Fruit fly (Drosophila melanogaster) whole organism, embryonic: ENCODE data around the gene Best2.

ENCODE experiments used
- Ada2b ChIP-seq: fragments of 200-800 bp; sonication (Bioruptor generic); IDR thresholded peaks from 2 replicates; pipeline ENCODE4 v1.3.6; 2022; ENCODE audit warnings: missing biosample characterization, missing genetic modification characterization
- Aef1 ChIP-seq: fragments of 200-800 bp; sonication (Bioruptor generic); IDR thresholded peaks from 3 replicates; pipeline ENCODE4 v1.3.6; 2022; ENCODE audit warnings: missing biosample characterization, missing genetic modification characterization
- Asciz ChIP-seq: fragments of 200-800 bp; sonication (Bioruptor generic); optimal IDR thresholded peaks from 2 replicates; lab custom pipeline; 2017; ENCODE audit warnings: missing biosample characterization, mild to moderate bottlenecking, missing genetic modification characterization, missing genetic modification reagents
- C15 ChIP-seq: fragments of 200-800 bp; sonication (Bioruptor generic); IDR thresholded peaks from 3 replicates; pipeline ENCODE4 v1.3.6; 2022; ENCODE audit warnings: missing biosample characterization, missing genetic modification characterization
- CG10462 ChIP-seq: fragments of 200-800 bp; sonication (Bioruptor generic); optimal IDR thresholded peaks from 2 replicates; lab custom pipeline; 2016; ENCODE audit warnings: missing biosample characterization, missing genetic modification characterization
- CG10543 ChIP-seq: fragments of 200-800 bp; sonication (Bioruptor generic); optimal IDR thresholded peaks from 3 replicates; lab custom pipeline; 2017; ENCODE audit warnings: missing biosample characterization, mild to moderate bottlenecking, missing genetic modification characterization, moderate library complexity
- CG10959 ChIP-seq: fragments of 200-800 bp; sonication (Bioruptor generic); IDR thresholded peaks from 2 replicates; pipeline ENCODE4 v1.3.6; 2022; ENCODE audit warnings: missing biosample characterization, missing genetic modification characterization
- CG11398 ChIP-seq: fragments of 200-800 bp; sonication (Bioruptor generic); optimal IDR thresholded peaks from 2 replicates; lab custom pipeline; 2016; ENCODE audit warnings: missing biosample characterization, missing genetic modification characterization
- CG11723 ChIP-seq: fragments of 200-800 bp; sonication (Bioruptor generic); optimal IDR thresholded peaks from 2 replicates; lab custom pipeline; 2017; ENCODE audit warnings: missing biosample characterization, mild to moderate bottlenecking, missing genetic modification characterization
- CG14014 ChIP-seq: fragments of 200-800 bp; sonication (Bioruptor generic); IDR thresholded peaks from 2 replicates; pipeline ENCODE4 v1.3.6; 2022; ENCODE audit warnings: missing biosample characterization, missing genetic modification characterization
- CG16813 ChIP-seq: fragments of 200-800 bp; sonication (Bioruptor generic); IDR thresholded peaks from 3 replicates; pipeline ENCODE4 v1.3.6; 2022; ENCODE audit warnings: missing biosample characterization, missing genetic modification characterization; ENCODE audit not compliant: partially characterized antibody
- CG17328 ChIP-seq: fragments of 200-800 bp; sonication (Bioruptor generic); IDR thresholded peaks from 2 replicates; pipeline ENCODE4 v1.3.6; 2022; ENCODE audit warnings: missing biosample characterization, missing genetic modification characterization
- CG18599 ChIP-seq: fragments of 200-800 bp; sonication (Bioruptor generic); optimal IDR thresholded peaks from 3 replicates; lab custom pipeline; 2017; ENCODE audit warnings: missing biosample characterization, missing genetic modification characterization, mild to moderate bottlenecking, moderate library complexity, missing genetic modification reagents
- CG2116 ChIP-seq: fragments of 200-800 bp; sonication (Bioruptor generic); optimal IDR thresholded peaks from 3 replicates; lab custom pipeline; 2018; ENCODE audit warnings: missing biosample characterization, mild to moderate bottlenecking, missing genetic modification characterization
- CG2120 ChIP-seq: fragments of 200-800 bp; sonication (Bioruptor generic); optimal IDR thresholded peaks from 3 replicates; lab custom pipeline; 2016; ENCODE audit warnings: missing biosample characterization, missing genetic modification characterization
- CG2129 ChIP-seq: fragments of 200-800 bp; sonication (Bioruptor generic); IDR thresholded peaks from 2 replicates; pipeline ENCODE4 v1.3.6; 2022; ENCODE audit warnings: missing biosample characterization, missing genetic modification characterization; ENCODE audit not compliant: partially characterized antibody
- CG2678 ChIP-seq: fragments of 200-800 bp; sonication (Bioruptor generic); optimal IDR thresholded peaks from 3 replicates; lab custom pipeline; 2019; ENCODE audit warnings: missing biosample characterization, mild to moderate bottlenecking, missing genetic modification characterization, moderate library complexity
- CG32532 ChIP-seq: fragments of 200-800 bp; sonication (Bioruptor generic); IDR thresholded peaks from 2 replicates; pipeline ENCODE4 v1.3.6; 2022; ENCODE audit warnings: missing biosample characterization, missing genetic modification characterization
- CG32772 ChIP-seq: fragments of 200-800 bp; sonication (Bioruptor generic); IDR thresholded peaks from 2 replicates; pipeline ENCODE4 v1.3.6; 2022; ENCODE audit warnings: missing biosample characterization, missing genetic modification characterization
- CG34376 ChIP-seq: fragments of 200-800 bp; sonication (Bioruptor generic); optimal IDR thresholded peaks from 2 replicates; lab custom pipeline; 2018; ENCODE audit warnings: missing biosample characterization, mild to moderate bottlenecking, missing genetic modification characterization
- CG4730 ChIP-seq: fragments of 200-800 bp; sonication (Bioruptor generic); IDR thresholded peaks from 2 replicates; pipeline ENCODE4 v1.3.6; 2022; ENCODE audit warnings: missing biosample characterization, missing genetic modification characterization
- CG4854 ChIP-seq: fragments of 200-800 bp; sonication (Bioruptor generic); optimal IDR thresholded peaks from 2 replicates; lab custom pipeline; 2016; ENCODE audit warnings: missing biosample characterization, missing genetic modification characterization, inconsistent platforms
- CG7271 ChIP-seq: fragments of 200-800 bp; sonication (Bioruptor generic); optimal IDR thresholded peaks from 2 replicates; lab custom pipeline; 2018; ENCODE audit warnings: missing biosample characterization, mild to moderate bottlenecking, missing genetic modification characterization, moderate library complexity
- CG8944 ChIP-seq: fragments of 200-800 bp; sonication (Bioruptor generic); optimal IDR thresholded peaks from 3 replicates; lab custom pipeline; 2016; ENCODE audit warnings: missing biosample characterization, missing genetic modification characterization
- D ChIP-seq, 2 experiments: fragments of 200-800 bp in 1 of 2; fragments of >200 bp in 1 of 2; sonication (Bioruptor generic) in 1 of 2; optimal IDR thresholded peaks; 2 replicates in 1 of 2; 3 replicates in 1 of 2; lab custom pipeline; 2017; ENCODE audit warnings: mild to moderate bottlenecking in 1 of 2, missing biosample characterization in 1 of 2, missing genetic modification characterization in 1 of 2, missing genetic modification reagents in 1 of 2
- Deaf1 ChIP-seq: fragments of 200-800 bp; optimal IDR thresholded peaks from 3 replicates; lab custom pipeline; 2019; ENCODE audit warnings: missing biosample characterization, mild to moderate bottlenecking, missing genetic modification characterization, moderate library complexity
- Doc3 ChIP-seq: fragments of 200-800 bp; sonication (Bioruptor generic); IDR thresholded peaks from 3 replicates; pipeline ENCODE4 v1.3.6; 2022; ENCODE audit warnings: missing biosample characterization, missing genetic modification characterization; ENCODE audit not compliant: partially characterized antibody
- H15 ChIP-seq: fragments of 200-800 bp; sonication (Bioruptor generic); IDR thresholded peaks from 3 replicates; pipeline ENCODE4 v1.3.6; 2022; ENCODE audit warnings: missing biosample characterization, missing genetic modification characterization
- Hey ChIP-seq: fragments of 200-800 bp; sonication (Bioruptor generic); optimal IDR thresholded peaks from 3 replicates; lab custom pipeline; 2018; ENCODE audit warnings: missing biosample characterization, mild to moderate bottlenecking, missing genetic modification characterization
- Nf-YA ChIP-seq: fragments of 200-800 bp; sonication (Bioruptor generic); IDR thresholded peaks from 2 replicates; pipeline ENCODE4 v1.3.6; 2022; ENCODE audit warnings: missing biosample characterization, missing genetic modification characterization
- NfI ChIP-seq: fragments of 200-800 bp; sonication (Bioruptor generic); optimal IDR thresholded peaks from 3 replicates; lab custom pipeline; 2018; ENCODE audit warnings: missing biosample characterization, mild to moderate bottlenecking, missing genetic modification characterization, moderate library complexity
- Side ChIP-seq: fragments of 200-800 bp; sonication (Bioruptor generic); optimal IDR thresholded peaks from 2 replicates; lab custom pipeline; 2016; ENCODE audit warnings: missing biosample characterization, missing genetic modification characterization
- TFAM ChIP-seq: fragments of 200-800 bp; sonication (Bioruptor generic); optimal IDR thresholded peaks from 2 replicates; lab custom pipeline; 2017; ENCODE audit warnings: missing biosample characterization, missing genetic modification characterization, inconsistent platforms
- ash1 ChIP-seq: fragments of 200-800 bp; sonication (Bioruptor generic); optimal IDR thresholded peaks from 2 replicates; lab custom pipeline; 2018; ENCODE audit warnings: missing biosample characterization, mild to moderate bottlenecking, missing genetic modification characterization
- br ChIP-seq: fragments of >200 bp; optimal IDR thresholded peaks from 2 replicates; lab custom pipeline; 2017
- cas ChIP-seq: fragments of 200-800 bp; sonication (Bioruptor generic); IDR thresholded peaks from 2 replicates; pipeline ENCODE4 v1.3.6; 2022; ENCODE audit warnings: missing biosample characterization, missing genetic modification characterization
- danr ChIP-seq: fragments of 200-800 bp; sonication (Bioruptor generic); IDR thresholded peaks from 2 replicates; pipeline ENCODE4 v1.3.6; 2022; ENCODE audit warnings: missing biosample characterization, missing genetic modification characterization
- dpn ChIP-seq, 2 experiments: fragments of 200-800 bp; sonication (Bioruptor generic); optimal IDR thresholded peaks; 3 replicates each; lab custom pipeline; 2016; ENCODE audit warnings: missing biosample characterization in 2 of 2, missing genetic modification characterization in 2 of 2
- dysf ChIP-seq: fragments of 200-800 bp; sonication (Bioruptor generic); IDR thresholded peaks from 3 replicates; pipeline ENCODE4 v1.3.6; 2022; ENCODE audit warnings: missing biosample characterization, missing genetic modification characterization
- exex ChIP-seq: fragments of 200-800 bp; sonication (Bioruptor generic); optimal IDR thresholded peaks from 4 replicates; lab custom pipeline; 2018; ENCODE audit warnings: missing biosample characterization, mild to moderate bottlenecking, missing genetic modification characterization, moderate library complexity
- gem ChIP-seq: fragments of 200-800 bp; sonication (Bioruptor generic); optimal IDR thresholded peaks from 2 replicates; lab custom pipeline; 2019; ENCODE audit warnings: missing biosample characterization, mild to moderate bottlenecking, missing genetic modification characterization, moderate library complexity
- ham ChIP-seq: fragments of 200-800 bp; sonication (Bioruptor generic); IDR thresholded peaks from 2 replicates; pipeline ENCODE4 v1.3.6; 2022; ENCODE audit warnings: missing biosample characterization, missing genetic modification characterization
- klu ChIP-seq: fragments of 200-800 bp; sonication (Bioruptor generic); IDR thresholded peaks from 2 replicates; pipeline ENCODE4 v1.3.6; 2022; ENCODE audit warnings: missing biosample characterization, missing genetic modification characterization
- kni ChIP-seq: fragments of 200-800 bp; sonication (Bioruptor generic); optimal IDR thresholded peaks from 3 replicates; lab custom pipeline; 2017; ENCODE audit warnings: mild to moderate bottlenecking, missing biosample characterization, missing genetic modification reagents, missing genetic modification characterization
- mirr ChIP-seq: fragments of 200-800 bp; sonication (Bioruptor generic); optimal IDR thresholded peaks from 3 replicates; lab custom pipeline; 2018; ENCODE audit warnings: missing biosample characterization, mild to moderate bottlenecking, missing genetic modification characterization
- nmo ChIP-seq: fragments of 200-800 bp; sonication (Bioruptor generic); optimal IDR thresholded peaks from 2 replicates; lab custom pipeline; 2018; ENCODE audit warnings: missing biosample characterization, mild to moderate bottlenecking, missing genetic modification characterization, moderate library complexity
- pb ChIP-seq: fragments of 200-800 bp; sonication (Bioruptor generic); optimal IDR thresholded peaks from 3 replicates; lab custom pipeline; 2016; ENCODE audit warnings: missing biosample characterization, missing genetic modification characterization
- repo ChIP-seq: fragments of 200-800 bp; sonication (Bioruptor generic); optimal IDR thresholded peaks from 2 replicates; lab custom pipeline; 2016; ENCODE audit warnings: missing biosample characterization, missing genetic modification characterization
- sqz ChIP-seq: fragments of 200-800 bp; sonication (Bioruptor generic); optimal IDR thresholded peaks from 3 replicates; lab custom pipeline; 2018; ENCODE audit warnings: missing biosample characterization, mild to moderate bottlenecking, missing genetic modification characterization
- tio ChIP-seq: fragments of 200-800 bp; sonication (Bioruptor generic); optimal IDR thresholded peaks from 2 replicates; lab custom pipeline; 2017; ENCODE audit warnings: missing biosample characterization, missing genetic modification characterization, inconsistent platforms
- zfh2 ChIP-seq: fragments of 200-800 bp; sonication (Bioruptor generic); optimal IDR thresholded peaks from 2 replicates; lab custom pipeline; 2016; ENCODE audit warnings: missing biosample characterization, missing genetic modification characterization

The Best2 gene

DNA sequence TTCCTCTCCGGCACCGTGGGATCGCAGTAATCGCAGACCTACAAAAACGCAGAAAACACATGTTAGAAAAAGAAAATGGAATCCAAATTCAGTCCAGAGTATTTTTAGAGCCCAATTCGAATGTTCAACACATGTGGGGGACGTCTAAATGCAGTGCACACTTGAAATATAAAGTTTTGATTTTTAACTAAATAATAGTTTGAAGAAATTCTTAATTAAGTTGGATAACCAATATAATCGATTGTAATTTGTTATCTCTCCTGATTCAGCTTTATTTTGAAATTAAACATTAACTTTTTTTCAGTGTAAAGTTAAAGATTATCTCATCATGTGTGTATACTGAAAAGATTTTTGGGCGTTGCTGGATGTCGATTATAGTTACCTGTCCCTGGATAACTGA lies 39.3 kb downstream of the Best2 start (continued):
- TF ChIP-seq CG16813 (GFP tag; lab: Robert Waterston, UW) (no peak), dpn (GFP tag; optimal IDR thresholded peaks at IDR 0.05; lab: Kevin White, UChicago) (peak; percentile 38 to 54), danr (GFP tag; lab: Robert Waterston, UW) (no peak; the same call in 1 of the 2 replicates), Deaf1 (no peak), pb (GFP tag; lab: Kevin White, UChicago) (no peak), Side (GFP tag; lab: Kevin White, UChicago) (peak; percentile 11), H15 (GFP tag; lab: Robert Waterston, UW) (0 out of 3 replicates have a peak, but pooled peaks have one; percentile 21), sqz (GFP tag; lab: Kevin White, UChicago) (no peak), ham (GFP tag; lab: Robert Waterston, UW) (no peak), CG14014 (peak; percentile 51; the same call in 1 of the 2 replicates), CG32532 (GFP tag; lab: Robert Waterston, UW) (peak; percentile 35; the same call in 1 of the 2 replicates), Asciz (GFP tag; lab: Kevin White, UChicago) (peak; percentile 68), tio (no peak), CG10543 (GFP tag; lab: Kevin White, UChicago) (no peak), CG4854 (GFP tag; lab: Kevin White, UChicago) (peak; percentile 2), CG34376 (GFP tag; lab: Kevin White, UChicago) (no peak), repo (GFP tag; lab: Kevin White, UChicago) (no peak), CG10462 (peak; percentile 24), kni (GFP tag; lab: Kevin White, UChicago) (no peak), ash1 (GFP tag; lab: Kevin White, UChicago) (no peak), br (lab: Kevin White, UChicago) (no peak), CG32772 (GFP tag; lab: Robert Waterston, UW) (peak; percentile 45; the same call in 1 of the 2 replicates), CG18599 (GFP tag; lab: Kevin White, UChicago) (peak; percentile 38), Nf-YA (GFP tag; lab: Robert Waterston, UW) (peak; percentile 58), mirr (GFP tag; lab: Kevin White, UChicago) (no peak), klu (GFP tag; lab: Robert Waterston, UW) (no peak), CG10959 (GFP tag; lab: Robert Waterston, UW) (peak; percentile 66; the same call in 1 of the 2 replicates), nmo (GFP tag; lab: Kevin White, UChicago) (peak; percentile 87), CG2678 (peak; percentile 77), CG17328 (GFP tag; lab: Robert Waterston, UW) (peak; percentile 89), CG7271 (tag; lab: Kevin White, UChicago) (peak; percentile 51), C15 (GFP tag; lab: Robert Waterston, UW) (0 out of 3 replicates have a peak, but pooled peaks have one; percentile 29), CG11398 (GFP tag; lab: Kevin White, UChicago) (no peak), Doc3 (GFP tag; lab: Robert Waterston, UW) (no peak), CG11723 (GFP tag; lab: Kevin White, UChicago) (peak; percentile 17), TFAM (GFP tag; lab: Kevin White, UChicago) (no peak), dysf (GFP tag; lab: Robert Waterston, UW) (peak; percentile 48; the same call in 1 of the 3 replicates), Aef1 (GFP tag; lab: Robert Waterston, UW) (peak; percentile 49; the same call in 1 of the 3 replicates), D (optimal IDR thresholded peaks at IDR 0.05; lab: Kevin White, UChicago) (no peak), D (GFP tag; optimal IDR thresholded peaks at IDR 0.05; lab: Kevin White, UChicago) (peak; percentile 64), gem (tag; lab: Kevin White, UChicago) (peak; percentile 90), Hey (tag; lab: Kevin White, UChicago) (no peak), exex (tag; lab: Kevin White, UChicago) (no peak), CG4730 (GFP tag; lab: Robert Waterston, UW) (peak; percentile 63), CG8944 (GFP tag; lab: Kevin White, UChicago) (peak; percentile 21), zfh2 (GFP tag; lab: Kevin White, UChicago) (no peak), CG2116 (peak; percentile 22), cas (GFP tag; lab: Robert Waterston, UW) (no peak), CG2120 (GFP tag; lab: Kevin White, UChicago) (peak; percentile 24), CG2129 (GFP tag; lab: Robert Waterston, UW) (no peak), NfI (GFP tag; lab: Kevin White, UChicago) (no peak), Ada2b (GFP tag; lab: Robert Waterston, UW) (peak; percentile 39; the same call in 1 of the 2 replicates)
